Worm (Caenorhabditis elegans) whole organism, L3 larva: ENCODE data around the gene calu-1.

Experiments used
- ama-1 ChIP-seq: fragments of 150-350 bp; optimal IDR thresholded peaks from 2 replicates; lab custom pipeline; 2018
- ceh-82 ChIP-seq: fragments of 150-350 bp; optimal IDR thresholded peaks from 2 replicates; lab custom pipeline; 2014; ENCODE audit warnings: missing biosample characterization, missing genetic modification characterization
- lin-39 ChIP-seq: fragments of 150-350 bp; optimal IDR thresholded peaks from 2 replicates; lab custom pipeline; 2018; ENCODE audit warnings: missing biosample characterization, missing genetic modification reagents, missing genetic modification characterization
- nhr-237 ChIP-seq: fragments of 150-350 bp; optimal IDR thresholded peaks from 2 replicates; lab custom pipeline; 2014; ENCODE audit warnings: missing biosample characterization, missing genetic modification characterization
- ztf-4 ChIP-seq: fragments of 150-350 bp; optimal IDR thresholded peaks from 2 replicates; lab custom pipeline; 2014; ENCODE audit warnings: missing biosample characterization, missing genetic modification characterization

- TF ChIP-seq nhr-237 (tag; lab: Kevin White, UChicago) (no peak), ama-1 (lab: Kevin White, UChicago) (no peak), ztf-4 (tag; lab: Kevin White, UChicago) (no peak), lin-39 (tag; lab: Kevin White, UChicago) (no peak), ceh-82 (tag; lab: Kevin White, UChicago) (no peak)
Measured at ce11 chrX:4981579-4981978, 10.9 kb upstream of the calu-1 start.
